Fruit fly (Drosophila melanogaster) whole organism, embryonic: ENCODE results near the gene ebd2.

ENCODE experiments used
- Abd-B ChIP-seq: fragments of 200-800 bp; sonication (Bioruptor generic); optimal IDR thresholded peaks from 2 replicates; lab custom pipeline; 2018; ENCODE audit warnings: missing biosample characterization, mild to moderate bottlenecking, missing genetic modification characterization, moderate library complexity
- CG11085 ChIP-seq: fragments of 200-800 bp; sonication (Bioruptor generic); IDR thresholded peaks from 2 replicates; pipeline ENCODE4 v1.3.6; 2022; ENCODE audit warnings: missing biosample characterization, missing genetic modification characterization
- CG11504 ChIP-seq: fragments of 200-800 bp; sonication (Bioruptor generic); optimal IDR thresholded peaks from 3 replicates; lab custom pipeline; 2019; ENCODE audit warnings: missing biosample characterization, mild to moderate bottlenecking, missing genetic modification characterization, moderate library complexity
- CG11723 ChIP-seq: fragments of 200-800 bp; sonication (Bioruptor generic); optimal IDR thresholded peaks from 2 replicates; lab custom pipeline; 2017; ENCODE audit warnings: missing biosample characterization, mild to moderate bottlenecking, missing genetic modification characterization
- CG14014 ChIP-seq: fragments of 200-800 bp; sonication (Bioruptor generic); IDR thresholded peaks from 2 replicates; pipeline ENCODE4 v1.3.6; 2022; ENCODE audit warnings: missing biosample characterization, missing genetic modification characterization
- CG15269 ChIP-seq: fragments of 200-800 bp; sonication (Bioruptor generic); optimal IDR thresholded peaks from 2 replicates; lab custom pipeline; 2018; ENCODE audit warnings: missing biosample characterization, mild to moderate bottlenecking, missing genetic modification characterization, moderate library complexity
- CG17359 ChIP-seq: fragments of 200-800 bp; sonication (Bioruptor generic); optimal IDR thresholded peaks from 3 replicates; lab custom pipeline; 2018; ENCODE audit warnings: missing biosample characterization, mild to moderate bottlenecking, missing genetic modification characterization, moderate library complexity
- CG18262 ChIP-seq: fragments of 200-800 bp; optimal IDR thresholded peaks from 3 replicates; lab custom pipeline; 2019; ENCODE audit warnings: missing biosample characterization, mild to moderate bottlenecking, missing genetic modification characterization, moderate library complexity
- CG2678 ChIP-seq: fragments of 200-800 bp; sonication (Bioruptor generic); optimal IDR thresholded peaks from 3 replicates; lab custom pipeline; 2019; ENCODE audit warnings: missing biosample characterization, mild to moderate bottlenecking, missing genetic modification characterization, moderate library complexity
- CG2875 ChIP-seq: fragments of 200-800 bp; sonication (Bioruptor generic); optimal IDR thresholded peaks from 2 replicates; lab custom pipeline; 2017; ENCODE audit warnings: missing biosample characterization, mild to moderate bottlenecking, missing genetic modification characterization, missing genetic modification reagents
- CG3065 ChIP-seq: fragments of 200-800 bp; sonication (Bioruptor generic); optimal IDR thresholded peaks from 2 replicates; lab custom pipeline; 2016; ENCODE audit warnings: missing biosample characterization, missing genetic modification characterization
- CG31441 ChIP-seq: fragments of 200-800 bp; sonication (Bioruptor generic); IDR thresholded peaks from 2 replicates; pipeline ENCODE4 v1.3.6; 2022; ENCODE audit warnings: missing biosample characterization, missing genetic modification characterization
- CG4820 ChIP-seq: fragments of 200-800 bp; sonication (Bioruptor generic); optimal IDR thresholded peaks from 3 replicates; lab custom pipeline; 2016; ENCODE audit warnings: missing biosample characterization, missing genetic modification characterization
- CG7357 ChIP-seq: fragments of 200-800 bp; sonication (Bioruptor generic); IDR thresholded peaks from 3 replicates; pipeline ENCODE4 v1.3.6; 2022; ENCODE audit warnings: missing biosample characterization, missing genetic modification characterization
- CG9437 ChIP-seq: fragments of 200-800 bp; sonication (Bioruptor generic); optimal IDR thresholded peaks from 2 replicates; lab custom pipeline; 2018; ENCODE audit warnings: missing biosample characterization, mild to moderate bottlenecking, missing genetic modification characterization
- CG9727 ChIP-seq: fragments of 200-800 bp; sonication (Bioruptor generic); optimal IDR thresholded peaks from 3 replicates; lab custom pipeline; 2017; ENCODE audit warnings: missing biosample characterization, mild to moderate bottlenecking, missing genetic modification characterization
- Fer1 ChIP-seq: fragments of 200-800 bp; sonication (Bioruptor generic); optimal IDR thresholded peaks from 2 replicates; lab custom pipeline; 2017; ENCODE audit warnings: missing biosample characterization, mild to moderate bottlenecking, missing genetic modification characterization
- HLH3B ChIP-seq: fragments of 200-800 bp; sonication (Bioruptor generic); IDR thresholded peaks from 2 replicates; pipeline ENCODE4 v1.3.6; 2022; ENCODE audit warnings: missing biosample characterization, missing genetic modification characterization
- Hr51 ChIP-seq, 2 experiments: fragments of 200-800 bp; sonication (Bioruptor generic); optimal IDR thresholded peaks; 2 replicates in 1 of 2; 3 replicates in 1 of 2; lab custom pipeline; 2016 to 2018; ENCODE audit warnings: missing biosample characterization in 2 of 2, missing genetic modification characterization in 2 of 2, mild to moderate bottlenecking in 1 of 2, moderate library complexity in 1 of 2
- Lhr ChIP-seq: fragments of 200-800 bp; sonication (Bioruptor generic); optimal IDR thresholded peaks from 3 replicates; lab custom pipeline; 2017; ENCODE audit warnings: mild to moderate bottlenecking, missing biosample characterization, missing genetic modification reagents, missing genetic modification characterization
- Meics ChIP-seq: fragments of 200-800 bp; sonication (Bioruptor generic); optimal IDR thresholded peaks from 2 replicates; lab custom pipeline; 2017; ENCODE audit warnings: missing biosample characterization, mild to moderate bottlenecking, missing genetic modification characterization
- Oli ChIP-seq: fragments of 200-800 bp; sonication (Bioruptor generic); optimal IDR thresholded peaks from 2 replicates; lab custom pipeline; 2018; ENCODE audit warnings: missing biosample characterization, mild to moderate bottlenecking, missing genetic modification characterization, moderate library complexity
- Pdp1 ChIP-seq, 2 experiments: fragments of 200-800 bp; sonication (Bioruptor generic); optimal IDR thresholded peaks; 3 replicates each; lab custom pipeline; 2016; ENCODE audit warnings: missing biosample characterization in 2 of 2, missing genetic modification characterization in 2 of 2, mild to moderate bottlenecking in 1 of 2, moderate library complexity in 1 of 2
- Ptx1 ChIP-seq: fragments of 200-800 bp; sonication (Bioruptor generic); IDR thresholded peaks from 2 replicates; pipeline ENCODE4 v1.3.6; 2022; ENCODE audit warnings: missing biosample characterization, missing genetic modification characterization
- Sry-δ ChIP-seq: fragments of 200-800 bp; sonication (Bioruptor generic); optimal IDR thresholded peaks from 2 replicates; lab custom pipeline; 2016; ENCODE audit warnings: missing biosample characterization, missing genetic modification characterization
- Ssrp ChIP-seq: fragments of 200-800 bp; sonication (Bioruptor generic); optimal IDR thresholded peaks from 2 replicates; lab custom pipeline; 2018; ENCODE audit warnings: missing biosample characterization, mild to moderate bottlenecking, missing genetic modification characterization, moderate library complexity
- Xbp1 ChIP-seq: fragments of 200-800 bp; sonication (Bioruptor generic); optimal IDR thresholded peaks from 3 replicates; lab custom pipeline; 2016; ENCODE audit warnings: missing biosample characterization, mild to moderate bottlenecking, missing genetic modification characterization
- az2 ChIP-seq: fragments of 200-800 bp; sonication (Bioruptor generic); optimal IDR thresholded peaks from 3 replicates; lab custom pipeline; 2016; ENCODE audit warnings: missing biosample characterization, missing genetic modification characterization
- bsh ChIP-seq, 2 experiments: fragments of 200-800 bp; sonication (Bioruptor generic); optimal IDR thresholded peaks; 2 replicates each; lab custom pipeline; 2017 to 2018; ENCODE audit warnings: mild to moderate bottlenecking in 2 of 2, missing biosample characterization in 2 of 2, missing genetic modification characterization in 2 of 2, moderate library complexity in 1 of 2
- dmrt99B ChIP-seq: fragments of 200-800 bp; sonication (Bioruptor generic); optimal IDR thresholded peaks from 2 replicates; lab custom pipeline; 2018; ENCODE audit warnings: missing biosample characterization, mild to moderate bottlenecking, missing genetic modification characterization, moderate library complexity
- dysf ChIP-seq: fragments of 200-800 bp; sonication (Bioruptor generic); IDR thresholded peaks from 3 replicates; pipeline ENCODE4 v1.3.6; 2022; ENCODE audit warnings: missing biosample characterization, missing genetic modification characterization
- fd96Cb ChIP-seq: fragments of 200-800 bp; sonication (Bioruptor generic); optimal IDR thresholded peaks from 2 replicates; lab custom pipeline; 2018; ENCODE audit warnings: missing biosample characterization, mild to moderate bottlenecking, missing genetic modification characterization, moderate library complexity
- fu2 ChIP-seq: fragments of 200-800 bp; sonication (Bioruptor generic); optimal IDR thresholded peaks from 2 replicates; lab custom pipeline; 2016; ENCODE audit warnings: missing biosample characterization, missing genetic modification characterization
- gem ChIP-seq: fragments of 200-800 bp; sonication (Bioruptor generic); optimal IDR thresholded peaks from 2 replicates; lab custom pipeline; 2019; ENCODE audit warnings: missing biosample characterization, mild to moderate bottlenecking, missing genetic modification characterization, moderate library complexity
- gfzf ChIP-seq: fragments of 200-800 bp; sonication (Bioruptor generic); optimal IDR thresholded peaks from 2 replicates; lab custom pipeline; 2016; ENCODE audit warnings: missing biosample characterization, mild to moderate bottlenecking, missing genetic modification characterization, moderate library complexity
- hb ChIP-seq: fragments of 200-800 bp; sonication (Bioruptor generic); IDR thresholded peaks from 3 replicates; pipeline ENCODE4 v1.3.6; 2022; ENCODE audit warnings: missing biosample characterization, missing genetic modification characterization; ENCODE audit not compliant: partially characterized antibody
- mld ChIP-seq: fragments of 200-800 bp; sonication (Bioruptor generic); IDR thresholded peaks from 3 replicates; pipeline ENCODE4 v1.3.6; 2022; ENCODE audit warnings: missing biosample characterization, missing genetic modification characterization; ENCODE audit not compliant: partially characterized antibody
- nau ChIP-seq: fragments of 200-800 bp; sonication (Bioruptor generic); optimal IDR thresholded peaks from 3 replicates; lab custom pipeline; 2017; ENCODE audit warnings: missing biosample characterization, mild to moderate bottlenecking, missing genetic modification characterization, missing genetic modification reagents
- nmo ChIP-seq: fragments of 200-800 bp; sonication (Bioruptor generic); optimal IDR thresholded peaks from 2 replicates; lab custom pipeline; 2018; ENCODE audit warnings: missing biosample characterization, mild to moderate bottlenecking, missing genetic modification characterization, moderate library complexity
- phol ChIP-seq: fragments of 200-800 bp; sonication (Bioruptor generic); optimal IDR thresholded peaks from 3 replicates; lab custom pipeline; 2018; ENCODE audit warnings: missing biosample characterization, mild to moderate bottlenecking, missing genetic modification characterization, moderate library complexity
- ro ChIP-seq: fragments of 200-800 bp; sonication (Bioruptor generic); IDR thresholded peaks from 2 replicates; pipeline ENCODE4 v1.3.6; 2022; ENCODE audit warnings: missing biosample characterization, missing genetic modification characterization
- row ChIP-seq: fragments of 200-800 bp; sonication (Bioruptor generic); IDR thresholded peaks from 3 replicates; pipeline ENCODE4 v1.3.6; 2022; ENCODE audit warnings: missing biosample characterization, missing genetic modification characterization
- sens ChIP-seq: fragments of 200-800 bp; sonication (Bioruptor generic); peaks from one replicate; lab custom pipeline; 2016; ENCODE audit warnings: missing biosample characterization, missing genetic modification characterization
- slbo ChIP-seq: fragments of 200-800 bp; sonication (Bioruptor generic); IDR thresholded peaks from 2 replicates; pipeline ENCODE4 v1.3.6; 2022; ENCODE audit warnings: missing biosample characterization, missing genetic modification characterization
- slou ChIP-seq: fragments of 200-800 bp; sonication (Bioruptor generic); optimal IDR thresholded peaks from 3 replicates; lab custom pipeline; 2016; ENCODE audit warnings: missing biosample characterization, missing genetic modification characterization
- tap ChIP-seq: fragments of 200-800 bp; optimal IDR thresholded peaks from 3 replicates; lab custom pipeline; 2019; ENCODE audit warnings: missing biosample characterization, mild to moderate bottlenecking, missing genetic modification characterization, moderate library complexity
- tll ChIP-seq, 2 experiments: fragments of 200-800 bp in 1 of 2; fragments of >200 bp in 1 of 2; sonication (Bioruptor generic) in 1 of 2; optimal IDR thresholded peaks; 2 replicates each; lab custom pipeline; 2017 to 2019; ENCODE audit warnings: missing biosample characterization in 2 of 2, missing genetic modification characterization in 2 of 2, mild to moderate bottlenecking in 1 of 2, moderate library complexity in 1 of 2
- tna ChIP-seq: fragments of 200-800 bp; sonication (Bioruptor generic); IDR thresholded peaks from 2 replicates; pipeline ENCODE4 v1.3.6; 2022; ENCODE audit warnings: missing biosample characterization, missing genetic modification characterization; ENCODE audit not compliant: partially characterized antibody
- unpg ChIP-seq: fragments of 200-800 bp; sonication (Bioruptor generic); optimal IDR thresholded peaks from 3 replicates; lab custom pipeline; 2018; ENCODE audit warnings: missing biosample characterization, mild to moderate bottlenecking, missing genetic modification characterization, moderate library complexity

Gene ebd2

dm6 chr3L:21385699-21386098, 36.6 kb upstream of the ebd2 start (continued):
- TF ChIP-seq CG2678 (peak; percentile 56), CG7357 (GFP tag; lab: Robert Waterston, UW) (no peak), row (GFP tag; lab: Robert Waterston, UW) (peak; percentile 32; the same call in 1 of the 3 replicates), dmrt99B (tag; lab: Kevin White, UChicago) (peak; percentile 53), gem (tag; lab: Kevin White, UChicago) (peak; percentile 66), CG17359 (tag; lab: Kevin White, UChicago) (peak; percentile 15), Abd-B (GFP tag; lab: Kevin White, UChicago) (peak; percentile 12), tll (GFP tag; optimal IDR thresholded peaks at IDR 0.05; lab: Kevin White, UChicago) (no peak), CG15269 (tag; lab: Kevin White, UChicago) (peak; percentile 31), tap (tag; lab: Kevin White, UChicago) (peak; percentile 14), Hr51 (GFP tag; optimal IDR thresholded peaks at IDR 0.05; lab: Kevin White, UChicago) (peak in 1 of 2 experiments; percentile 54), nmo (GFP tag; lab: Kevin White, UChicago) (peak; percentile 37), Ssrp (peak; percentile 22), CG31441 (GFP tag; lab: Robert Waterston, UW) (peak; percentile 22; the same call in 1 of the 2 replicates), CG4820 (GFP tag; lab: Kevin White, UChicago) (no peak), Fer1 (GFP tag; lab: Kevin White, UChicago) (peak; percentile 30), HLH3B (GFP tag; lab: Robert Waterston, UW) (0 out of 2 replicates have a peak, but pooled peaks have one; percentile 20), tna (GFP tag; lab: Robert Waterston, UW) (no peak), slou (GFP tag; lab: Kevin White, UChicago) (no peak), Ptx1 (GFP tag; lab: Robert Waterston, UW) (0 out of 2 replicates have a peak, but pooled peaks have one; percentile 14), phol (tag; lab: Kevin White, UChicago) (peak; percentile 27), bsh (GFP tag; optimal IDR thresholded peaks at IDR 0.05; lab: Kevin White, UChicago) (peak in 1 of 2 experiments; percentile 40), CG9437 (no peak), CG18262 (tag; lab: Kevin White, UChicago) (peak; percentile 11), Meics (peak; percentile 21), CG9727 (GFP tag; lab: Kevin White, UChicago) (peak; percentile 1), fd96Cb (tag; lab: Kevin White, UChicago) (peak; percentile 23), Xbp1 (GFP tag; lab: Kevin White, UChicago) (peak; percentile 0), Oli (tag; lab: Kevin White, UChicago) (peak; percentile 49), CG11504 (tag; lab: Kevin White, UChicago) (peak; percentile 58), CG11085 (GFP tag; lab: Robert Waterston, UW) (no peak), ro (no peak), az2 (GFP tag; lab: Kevin White, UChicago) (peak; percentile 14)

- no peak for TF ChIP-seq CG14014
- no peak for TF ChIP-seq dysf
- TF ChIP-seq unpg, result peak; percentile 2
- TF ChIP-seq mld, result no peak
- TF ChIP-seq gfzf (GFP tag; lab: Kevin White, UChicago), result no peak
- 0 out of 2 replicates have a peak, but pooled peaks have one; percentile 15 for TF ChIP-seq slbo
- TF ChIP-seq Sry-δ (GFP tag; lab: Kevin White, UChicago), result no peak
- TF ChIP-seq CG3065, result no peak
- TF ChIP-seq nau (GFP tag; lab: Kevin White, UChicago), result no peak
- no peak for TF ChIP-seq sens (GFP tag; lab: Kevin White, UChicago)
- TF ChIP-seq hb, result no peak
- peak; percentile 42 for TF ChIP-seq CG11504 (tag; lab: Kevin White, UChicago)
- TF ChIP-seq CG11723 (GFP tag; lab: Kevin White, UChicago), result no peak
- TF ChIP-seq Lhr, result no peak
- TF ChIP-seq CG2678, result peak; percentile 67
- TF ChIP-seq fu2 (GFP tag; lab: Kevin White, UChicago), result no peak
- TF ChIP-seq Pdp1 (GFP tag; optimal IDR thresholded peaks at IDR 0.05; lab: Kevin White, UChicago), result no peak
- TF ChIP-seq CG2875 (GFP tag; lab: Kevin White, UChicago), result no peak
These were observed 34.4 kb upstream of the ebd2 start for dm6 chr3L:21383440-21383839.
